Fruit fly (Drosophila melanogaster) whole organism, embryonic: Measurements from ENCODE around the gene CG15461.

Experiments
- Asciz ChIP-seq: fragments of 200-800 bp; sonication (Bioruptor generic); optimal IDR thresholded peaks from 2 replicates; lab custom pipeline; 2017; ENCODE audit warnings: missing biosample characterization, mild to moderate bottlenecking, missing genetic modification characterization, missing genetic modification reagents
- Atf-2 ChIP-seq: fragments of 200-800 bp; sonication (Bioruptor generic); optimal IDR thresholded peaks from 2 replicates; lab custom pipeline; 2016; ENCODE audit warnings: missing biosample characterization, missing genetic modification characterization
- Bteb2 ChIP-seq: fragments of 200-800 bp; sonication (Bioruptor generic); optimal IDR thresholded peaks from 2 replicates; lab custom pipeline; 2016; ENCODE audit warnings: missing biosample characterization, missing genetic modification characterization
- CG10431 ChIP-seq: fragments of 200-800 bp; sonication (Bioruptor generic); optimal IDR thresholded peaks from 3 replicates; lab custom pipeline; 2018; ENCODE audit warnings: missing biosample characterization, mild to moderate bottlenecking, missing genetic modification characterization
- CG11456 ChIP-seq: fragments of 200-800 bp; sonication (Bioruptor generic); IDR thresholded peaks from 3 replicates; pipeline ENCODE4 v1.3.6; 2022; ENCODE audit warnings: missing biosample characterization, missing genetic modification characterization
- CG11723 ChIP-seq: fragments of 200-800 bp; sonication (Bioruptor generic); optimal IDR thresholded peaks from 2 replicates; lab custom pipeline; 2017; ENCODE audit warnings: missing biosample characterization, mild to moderate bottlenecking, missing genetic modification characterization
- CG12071 ChIP-seq: fragments of 200-800 bp; sonication (Bioruptor generic); optimal IDR thresholded peaks from 3 replicates; lab custom pipeline; 2018; ENCODE audit warnings: missing biosample characterization, mild to moderate bottlenecking, missing genetic modification characterization
- CG12104 ChIP-seq: fragments of 200-800 bp; sonication (Bioruptor generic); optimal IDR thresholded peaks from 3 replicates; lab custom pipeline; 2016; ENCODE audit warnings: missing biosample characterization, missing genetic modification characterization
- CG1233 ChIP-seq: fragments of 200-800 bp; sonication (Bioruptor generic); optimal IDR thresholded peaks from 4 replicates; lab custom pipeline; 2018; ENCODE audit warnings: missing biosample characterization, mild to moderate bottlenecking, missing genetic modification characterization
- CG15269 ChIP-seq: fragments of 200-800 bp; sonication (Bioruptor generic); optimal IDR thresholded peaks from 2 replicates; lab custom pipeline; 2018; ENCODE audit warnings: missing biosample characterization, mild to moderate bottlenecking, missing genetic modification characterization, moderate library complexity
- CG17568 ChIP-seq: fragments of 200-800 bp; sonication (Bioruptor generic); optimal IDR thresholded peaks from 2 replicates; lab custom pipeline; 2018; ENCODE audit warnings: missing biosample characterization, mild to moderate bottlenecking, missing genetic modification characterization, moderate library complexity
- CG17829 ChIP-seq: fragments of 200-800 bp; optimal IDR thresholded peaks from 2 replicates; lab custom pipeline; 2019; ENCODE audit warnings: missing biosample characterization, mild to moderate bottlenecking, missing genetic modification characterization, moderate library complexity
- CG18262 ChIP-seq: fragments of 200-800 bp; optimal IDR thresholded peaks from 3 replicates; lab custom pipeline; 2019; ENCODE audit warnings: missing biosample characterization, mild to moderate bottlenecking, missing genetic modification characterization, moderate library complexity
- CG18619 ChIP-seq: fragments of 200-800 bp; sonication (Bioruptor generic); optimal IDR thresholded peaks from 3 replicates; lab custom pipeline; 2017; ENCODE audit warnings: missing biosample characterization, mild to moderate bottlenecking, missing genetic modification characterization
- CG31388 ChIP-seq: fragments of 200-800 bp; sonication (Bioruptor generic); optimal IDR thresholded peaks from 2 replicates; lab custom pipeline; 2016; ENCODE audit warnings: missing biosample characterization, missing genetic modification characterization
- CG31441 ChIP-seq: fragments of 200-800 bp; sonication (Bioruptor generic); IDR thresholded peaks from 2 replicates; pipeline ENCODE4 v1.3.6; 2022; ENCODE audit warnings: missing biosample characterization, missing genetic modification characterization
- CG3407 ChIP-seq: fragments of 200-800 bp; sonication (Bioruptor generic); optimal IDR thresholded peaks from 2 replicates; lab custom pipeline; 2018; ENCODE audit warnings: missing biosample characterization, mild to moderate bottlenecking, missing genetic modification characterization
- CG42726 ChIP-seq: fragments of 200-800 bp; sonication (Bioruptor generic); IDR thresholded peaks from 2 replicates; pipeline ENCODE4 v1.3.6; 2022; ENCODE audit warnings: missing biosample characterization, missing genetic modification characterization; ENCODE audit not compliant: partially characterized antibody
- CG4617 ChIP-seq: fragments of 200-800 bp; sonication (Bioruptor generic); optimal IDR thresholded peaks from 3 replicates; lab custom pipeline; 2016; ENCODE audit warnings: missing biosample characterization, missing genetic modification characterization, borderline replicate concordance
- CG6813 ChIP-seq: fragments of 200-800 bp; sonication (Bioruptor generic); optimal IDR thresholded peaks from 2 replicates; lab custom pipeline; 2017; ENCODE audit warnings: missing biosample characterization, missing genetic modification characterization, mild to moderate bottlenecking, moderate library complexity, missing genetic modification reagents
- CG8359 ChIP-seq: fragments of 200-800 bp; sonication (Bioruptor generic); optimal IDR thresholded peaks from 2 replicates; lab custom pipeline; 2017; ENCODE audit warnings: missing biosample characterization, mild to moderate bottlenecking, missing genetic modification characterization, borderline replicate concordance
- CG8478 ChIP-seq: fragments of >200 bp; optimal IDR thresholded peaks from 2 replicates; lab custom pipeline; 2018
- CG9797 ChIP-seq: fragments of 200-800 bp; sonication (Bioruptor generic); optimal IDR thresholded peaks from 3 replicates; lab custom pipeline; 2018; ENCODE audit warnings: missing biosample characterization, mild to moderate bottlenecking, missing genetic modification characterization
- CG9932 ChIP-seq: fragments of 200-800 bp; sonication (Bioruptor generic); IDR thresholded peaks from 2 replicates; pipeline ENCODE4 v1.3.6; 2022; ENCODE audit warnings: missing biosample characterization, missing genetic modification characterization
- Chrac-16 ChIP-seq: fragments of 200-800 bp; sonication (Bioruptor generic); optimal IDR thresholded peaks from 3 replicates; lab custom pipeline; 2016; ENCODE audit warnings: missing biosample characterization, missing genetic modification characterization
- Dip3 ChIP-seq: fragments of 200-800 bp; sonication (Bioruptor generic); optimal IDR thresholded peaks from 3 replicates; lab custom pipeline; 2016; ENCODE audit warnings: missing biosample characterization, missing genetic modification characterization
- Fer2 ChIP-seq: fragments of 200-800 bp; sonication (Bioruptor generic); optimal IDR thresholded peaks from 2 replicates; lab custom pipeline; 2018; ENCODE audit warnings: missing biosample characterization, mild to moderate bottlenecking, missing genetic modification characterization, moderate library complexity
- Gug ChIP-seq: fragments of 200-800 bp; sonication (Bioruptor generic); IDR thresholded peaks from 4 replicates; pipeline ENCODE4 v1.3.6; 2022; ENCODE audit warnings: missing biosample characterization, missing genetic modification characterization
- H15 ChIP-seq: fragments of 200-800 bp; sonication (Bioruptor generic); IDR thresholded peaks from 3 replicates; pipeline ENCODE4 v1.3.6; 2022; ENCODE audit warnings: missing biosample characterization, missing genetic modification characterization
- Max ChIP-seq: fragments of 200-800 bp; sonication (Bioruptor generic); optimal IDR thresholded peaks from 2 replicates; lab custom pipeline; 2016; ENCODE audit warnings: missing biosample characterization, mild to moderate bottlenecking, missing genetic modification characterization
- Oaz ChIP-seq: fragments of 200-800 bp; sonication (Bioruptor generic); IDR thresholded peaks from 2 replicates; pipeline ENCODE4 v1.3.6; 2022; ENCODE audit warnings: missing biosample characterization, missing genetic modification characterization
- Oli ChIP-seq: fragments of 200-800 bp; sonication (Bioruptor generic); optimal IDR thresholded peaks from 2 replicates; lab custom pipeline; 2018; ENCODE audit warnings: missing biosample characterization, mild to moderate bottlenecking, missing genetic modification characterization, moderate library complexity
- Ravus ChIP-seq: fragments of 200-800 bp; sonication (Bioruptor generic); IDR thresholded peaks from 2 replicates; pipeline ENCODE4 v1.3.6; 2022; ENCODE audit warnings: missing biosample characterization, missing genetic modification characterization
- Sin3A ChIP-seq: fragments of >200 bp; optimal IDR thresholded peaks from 2 replicates; lab custom pipeline; 2018
- Spps ChIP-seq: fragments of 200-800 bp; sonication (Bioruptor generic); optimal IDR thresholded peaks from 2 replicates; lab custom pipeline; 2018; ENCODE audit warnings: missing biosample characterization, mild to moderate bottlenecking, missing genetic modification characterization
- Sry-δ ChIP-seq: fragments of 200-800 bp; sonication (Bioruptor generic); optimal IDR thresholded peaks from 2 replicates; lab custom pipeline; 2016; ENCODE audit warnings: missing biosample characterization, missing genetic modification characterization
- ab ChIP-seq: fragments of 200-800 bp; sonication (Bioruptor generic); optimal IDR thresholded peaks from 2 replicates; lab custom pipeline; 2016; ENCODE audit warnings: missing biosample characterization, missing genetic modification characterization
- ac ChIP-seq: fragments of 200-800 bp; sonication (Bioruptor generic); optimal IDR thresholded peaks from 3 replicates; lab custom pipeline; 2017; ENCODE audit warnings: missing biosample characterization, mild to moderate bottlenecking, missing genetic modification characterization
- al ChIP-seq: fragments of 200-800 bp; sonication (Bioruptor generic); IDR thresholded peaks from 2 replicates; pipeline ENCODE4 v1.3.6; 2022; ENCODE audit warnings: missing biosample characterization, missing genetic modification characterization
- aop ChIP-seq: fragments of 200-800 bp; sonication (Bioruptor generic); IDR thresholded peaks from 2 replicates; pipeline ENCODE4 v1.3.6; 2022; ENCODE audit warnings: missing biosample characterization, missing genetic modification characterization
- ap ChIP-seq: fragments of 200-800 bp; sonication (Bioruptor generic); IDR thresholded peaks from 2 replicates; pipeline ENCODE4 v1.3.6; 2022; ENCODE audit warnings: missing biosample characterization, missing genetic modification characterization
- az2 ChIP-seq: fragments of 200-800 bp; sonication (Bioruptor generic); optimal IDR thresholded peaks from 3 replicates; lab custom pipeline; 2016; ENCODE audit warnings: missing biosample characterization, missing genetic modification characterization
- cato ChIP-seq: fragments of 200-800 bp; sonication (Bioruptor generic); optimal IDR thresholded peaks from 2 replicates; lab custom pipeline; 2016; ENCODE audit warnings: missing biosample characterization, missing genetic modification characterization, borderline replicate concordance
- caup ChIP-seq: fragments of 200-800 bp; sonication (Bioruptor generic); optimal IDR thresholded peaks from 3 replicates; lab custom pipeline; 2017; ENCODE audit warnings: missing biosample characterization, mild to moderate bottlenecking, missing genetic modification characterization, moderate library complexity; ENCODE audit not compliant: severe bottlenecking
- dmrt99B ChIP-seq: fragments of 200-800 bp; sonication (Bioruptor generic); optimal IDR thresholded peaks from 2 replicates; lab custom pipeline; 2018; ENCODE audit warnings: missing biosample characterization, mild to moderate bottlenecking, missing genetic modification characterization, moderate library complexity
- fd102C ChIP-seq: fragments of 200-800 bp; sonication (Bioruptor generic); optimal IDR thresholded peaks from 2 replicates; lab custom pipeline; 2018; ENCODE audit warnings: missing biosample characterization, mild to moderate bottlenecking, missing genetic modification characterization, moderate library complexity
- ftz-f1 ChIP-seq: fragments of 200-800 bp; sonication (Bioruptor generic); optimal IDR thresholded peaks from 2 replicates; lab custom pipeline; 2016; ENCODE audit warnings: missing biosample characterization, missing genetic modification characterization
- tup ChIP-seq: fragments of 200-800 bp; sonication (Bioruptor generic); optimal IDR thresholded peaks from 2 replicates; lab custom pipeline; 2016; ENCODE audit warnings: missing biosample characterization, mild to moderate bottlenecking, missing genetic modification characterization, moderate library complexity
- unc-4 ChIP-seq: fragments of 200-800 bp; sonication (Bioruptor generic); IDR thresholded peaks from 2 replicates; pipeline ENCODE4 v1.3.6; 2022; ENCODE audit warnings: missing biosample characterization, missing genetic modification characterization; ENCODE audit not compliant: partially characterized antibody
- wek ChIP-seq: fragments of 200-800 bp; sonication (Bioruptor generic); optimal IDR thresholded peaks from 3 replicates; lab custom pipeline; 2018; ENCODE audit warnings: missing biosample characterization, mild to moderate bottlenecking, missing genetic modification characterization, moderate library complexity
- z ChIP-seq: fragments of 200-800 bp; sonication (Bioruptor generic); IDR thresholded peaks from 3 replicates; pipeline ENCODE4 v1.3.6; 2022; ENCODE audit warnings: missing biosample characterization, missing genetic modification characterization

The CG15461 gene

dm6 chrX:20511382-20511853 lies 25.4 kb downstream of the CG15461 start, which contains the start of gene CG1812 (continued):
- 0 out of 2 replicates have a peak, but pooled peaks have one; percentile 13 for TF ChIP-seq ap (GFP tag; lab: Robert Waterston, UW)
- no peak for TF ChIP-seq CG17568 (GFP tag; lab: Kevin White, UChicago)
- TF ChIP-seq CG12071 (GFP tag; lab: Kevin White, UChicago), result no peak
- TF ChIP-seq az2 (GFP tag; lab: Kevin White, UChicago), result peak; percentile 9
- no peak for TF ChIP-seq z
- no peak for TF ChIP-seq CG8359 (GFP tag; lab: Kevin White, UChicago)
- no peak for TF ChIP-seq CG1233 (GFP tag; lab: Kevin White, UChicago)
- no peak for TF ChIP-seq CG12104
- TF ChIP-seq Bteb2, result no peak
- no peak for TF ChIP-seq ab (GFP tag; lab: Kevin White, UChicago)
- peak; percentile 32 for TF ChIP-seq dmrt99B
- no peak for TF ChIP-seq CG9797 (GFP tag; lab: Kevin White, UChicago)
- no peak for TF ChIP-seq Fer2 (tag; lab: Kevin White, UChicago)
- TF ChIP-seq CG17829, result peak; percentile 28
- TF ChIP-seq Spps (tag; lab: Kevin White, UChicago), result no peak
- TF ChIP-seq Oli (tag; lab: Kevin White, UChicago), result no peak
- no peak for TF ChIP-seq CG6813 (GFP tag; lab: Kevin White, UChicago)
- no peak for TF ChIP-seq CG3407 (GFP tag; lab: Kevin White, UChicago)
- TF ChIP-seq tup (GFP tag; lab: Kevin White, UChicago), result no peak
- TF ChIP-seq aop (GFP tag; lab: Robert Waterston, UW), result no peak
- peak; percentile 88 for TF ChIP-seq ftz-f1 (GFP tag; lab: Kevin White, UChicago)
- TF ChIP-seq Chrac-16 (GFP tag; lab: Kevin White, UChicago), result no peak
- TF ChIP-seq CG15269 (tag; lab: Kevin White, UChicago), result peak; percentile 37
- peak; percentile 83 for TF ChIP-seq CG4617 (GFP tag; lab: Kevin White, UChicago)
- TF ChIP-seq Sin3A (lab: Kevin White, UChicago), result no peak
- TF ChIP-seq unc-4 (GFP tag; lab: Robert Waterston, UW), result no peak
- no peak for TF ChIP-seq cato (GFP tag; lab: Kevin White, UChicago)
- TF ChIP-seq caup (GFP tag; lab: Kevin White, UChicago), result peak; percentile 35
- TF ChIP-seq CG10431, result no peak
- no peak for TF ChIP-seq fd102C
- 0 out of 2 replicates have a peak, but pooled peaks have one; percentile 20 for TF ChIP-seq al (GFP tag; lab: Robert Waterston, UW)
- no peak for TF ChIP-seq Max (GFP tag; lab: Kevin White, UChicago)
- no peak for TF ChIP-seq CG31441 (GFP tag; lab: Robert Waterston, UW)
- no peak for TF ChIP-seq CG31388 (GFP tag; lab: Kevin White, UChicago)
- peak; percentile 38; the same call in 1 of the 4 replicates for TF ChIP-seq Gug (GFP tag; lab: Robert Waterston, UW)
- TF ChIP-seq Asciz (GFP tag; lab: Kevin White, UChicago), result no peak
- peak; percentile 1 for TF ChIP-seq CG18619 (GFP tag; lab: Kevin White, UChicago)
- no peak for TF ChIP-seq ac (GFP tag; lab: Kevin White, UChicago)
- peak; percentile 36 for TF ChIP-seq Sry-δ
- TF ChIP-seq CG42726, result no peak
- TF ChIP-seq wek (GFP tag; lab: Kevin White, UChicago), result peak; percentile 11
- TF ChIP-seq CG9932 (GFP tag; lab: Robert Waterston, UW), result peak; percentile 45; the same call in 1 of the 2 replicates
- TF ChIP-seq Atf-2, result no peak
- TF ChIP-seq CG11456 (GFP tag; lab: Robert Waterston, UW), result peak; percentile 48; the same call in 1 of the 3 replicates
- TF ChIP-seq H15 (GFP tag; lab: Robert Waterston, UW), result peak; percentile 23; the same call in 1 of the 3 replicates
- no peak for TF ChIP-seq CG11723 (GFP tag; lab: Kevin White, UChicago)
- TF ChIP-seq Oaz, result no peak
- TF ChIP-seq CG8478, result no peak
- no peak for TF ChIP-seq Dip3 (GFP tag; lab: Kevin White, UChicago)
- TF ChIP-seq Ravus, result no peak
- no peak for TF ChIP-seq CG18262 (tag; lab: Kevin White, UChicago)
